Fruit fly (Drosophila melanogaster) whole organism, embryonic: Measurements from ENCODE around the gene CG6928.

Experiments used
- CG1602 ChIP-seq: fragments of 200-800 bp; sonication (Bioruptor generic); optimal IDR thresholded peaks from 3 replicates; lab custom pipeline; 2016; ENCODE audit warnings: missing biosample characterization, missing genetic modification characterization
- CG1603 ChIP-seq: fragments of 200-800 bp; sonication (Bioruptor generic); optimal IDR thresholded peaks from 2 replicates; lab custom pipeline; 2019; ENCODE audit warnings: missing biosample characterization, mild to moderate bottlenecking, missing genetic modification characterization, moderate library complexity
- Sin3A ChIP-seq: fragments of >200 bp; optimal IDR thresholded peaks from 2 replicates; lab custom pipeline; 2018
- fd96Cb ChIP-seq: fragments of 200-800 bp; sonication (Bioruptor generic); optimal IDR thresholded peaks from 2 replicates; lab custom pipeline; 2018; ENCODE audit warnings: missing biosample characterization, mild to moderate bottlenecking, missing genetic modification characterization, moderate library complexity
- maf-S ChIP-seq: fragments of 200-800 bp; sonication (Bioruptor generic); optimal IDR thresholded peaks from 2 replicates; lab custom pipeline; 2016; ENCODE audit warnings: missing biosample characterization, missing genetic modification characterization

DNA sequence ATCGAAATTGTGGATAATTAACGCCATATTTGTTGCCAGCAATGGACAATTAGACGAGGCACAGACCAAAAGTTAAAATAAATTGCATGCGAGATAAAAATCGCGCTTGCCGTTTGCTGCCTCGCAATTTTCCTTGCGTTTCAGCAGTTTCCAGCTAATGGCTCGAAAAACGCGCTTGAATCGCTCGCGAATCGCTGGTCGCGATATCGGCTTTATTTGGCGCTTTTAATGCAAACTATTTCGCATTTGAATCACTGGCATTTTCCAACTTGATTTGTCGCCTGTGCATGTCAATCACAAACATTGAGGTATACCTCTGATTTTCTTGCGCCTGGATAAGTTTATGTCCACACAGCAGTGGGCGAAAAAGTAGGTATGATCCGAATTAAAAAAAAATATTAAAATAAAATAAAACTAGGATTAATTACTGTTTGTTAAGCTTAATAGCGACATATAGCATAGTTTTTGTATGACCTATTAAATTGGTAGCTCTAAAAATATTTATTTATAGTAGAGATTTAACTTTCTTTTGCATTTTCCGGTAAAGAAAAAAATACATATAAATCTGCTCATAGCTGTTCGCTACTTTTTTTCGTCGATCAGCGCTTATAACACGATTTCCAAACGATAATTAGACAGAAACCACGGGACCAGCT, 20.3 kb downstream of the CG6928 start:
- no peak for TF ChIP-seq CG1603 (tag; lab: Kevin White, UChicago)
- TF ChIP-seq Sin3A (lab: Kevin White, UChicago): no peak
- TF ChIP-seq maf-S: no peak
- TF ChIP-seq CG1602 (GFP tag; lab: Kevin White, UChicago): no peak
- no peak for TF ChIP-seq fd96Cb (tag; lab: Kevin White, UChicago)
